Fruit fly (Drosophila melanogaster): ENCODE data around the gene CG10333.

- no peak for TF ChIP-seq Eip75B (GFP tag; optimal IDR thresholded peaks at IDR 0.05)
- no peak for TF ChIP-seq Gug (GFP tag; IDR thresholded peaks at IDR 0.05)
- no peak for TF ChIP-seq CG1621 (tag; optimal IDR thresholded peaks at IDR 0.05)
- TF ChIP-seq pdm3 (GFP tag; optimal IDR thresholded peaks at IDR 0.05) = no peak
- TF ChIP-seq cyc (GFP tag; optimal IDR thresholded peaks at IDR 0.05) = no peak
- TF ChIP-seq CG6792 (GFP tag; optimal IDR thresholded peaks at IDR 0.05) = no peak
- no peak for TF ChIP-seq CG11902 (GFP tag; optimal IDR thresholded peaks at IDR 0.05)
- no peak for TF ChIP-seq topi (GFP tag; optimal IDR thresholded peaks at IDR 0.05)
- TF ChIP-seq CG8319 (GFP tag; optimal IDR thresholded peaks at IDR 0.05) = no peak
Measured at dm6 chr2L:18623435-18623834, 16.8 kb downstream of the CG10333 start.
